Fruit fly (Drosophila melanogaster) whole organism, embryonic: ENCODE measurements around the gene fd96Cb.
A peak's percentile ranks its signal among the peaks of the same experiment; 100 is the strongest.

Experiments used
- B-H2 ChIP-seq: fragments of 200-800 bp; sonication (Bioruptor generic); optimal IDR thresholded peaks from 2 replicates; lab custom pipeline; 2018; ENCODE audit warnings: missing biosample characterization, mild to moderate bottlenecking, missing genetic modification characterization
- Bdp1 ChIP-seq: fragments of 200-800 bp; sonication (Bioruptor generic); optimal IDR thresholded peaks from 3 replicates; lab custom pipeline; 2016; ENCODE audit warnings: missing biosample characterization, missing genetic modification characterization
- CG10321 ChIP-seq: fragments of 200-800 bp; sonication (Bioruptor generic); IDR thresholded peaks from 2 replicates; pipeline ENCODE4 v1.3.6; 2022; ENCODE audit warnings: missing biosample characterization, missing genetic modification characterization
- CG12391 ChIP-seq: fragments of 200-800 bp; sonication (Bioruptor generic); optimal IDR thresholded peaks from 3 replicates; lab custom pipeline; 2018; ENCODE audit warnings: missing biosample characterization, mild to moderate bottlenecking, missing genetic modification characterization, moderate library complexity
- CG12769 ChIP-seq: fragments of 200-800 bp; sonication (Bioruptor generic); optimal IDR thresholded peaks from 2 replicates; lab custom pipeline; 2019; ENCODE audit warnings: missing biosample characterization, mild to moderate bottlenecking, missing genetic modification characterization, moderate library complexity
- CG15073 ChIP-seq: fragments of 200-800 bp; sonication (Bioruptor generic); optimal IDR thresholded peaks from 2 replicates; lab custom pipeline; 2016; ENCODE audit warnings: missing biosample characterization, missing genetic modification characterization
- CG15696 ChIP-seq: fragments of 200-800 bp; sonication (Bioruptor generic); optimal IDR thresholded peaks from 2 replicates; lab custom pipeline; 2019; ENCODE audit warnings: missing biosample characterization, mild to moderate bottlenecking, missing genetic modification characterization, moderate library complexity
- CG16863 ChIP-seq: fragments of 200-800 bp; sonication (Bioruptor generic); optimal IDR thresholded peaks from 3 replicates; lab custom pipeline; 2016; ENCODE audit warnings: missing biosample characterization, missing genetic modification characterization
- CG18476 ChIP-seq: fragments of 200-800 bp; sonication (Bioruptor generic); optimal IDR thresholded peaks from 2 replicates; lab custom pipeline; 2016; ENCODE audit warnings: missing biosample characterization, mild to moderate bottlenecking, missing genetic modification characterization
- CG2889 ChIP-seq: fragments of 200-800 bp; sonication (Bioruptor generic); IDR thresholded peaks from 3 replicates; pipeline ENCODE4 v1.3.6; 2022; ENCODE audit warnings: missing biosample characterization, missing genetic modification characterization
- CG3281 ChIP-seq: fragments of 200-800 bp; sonication (Bioruptor generic); optimal IDR thresholded peaks from 3 replicates; lab custom pipeline; 2017; ENCODE audit warnings: missing biosample characterization, mild to moderate bottlenecking, missing genetic modification characterization
- CG3407 ChIP-seq: fragments of 200-800 bp; sonication (Bioruptor generic); optimal IDR thresholded peaks from 2 replicates; lab custom pipeline; 2018; ENCODE audit warnings: missing biosample characterization, mild to moderate bottlenecking, missing genetic modification characterization
- CG34376 ChIP-seq: fragments of 200-800 bp; sonication (Bioruptor generic); optimal IDR thresholded peaks from 2 replicates; lab custom pipeline; 2018; ENCODE audit warnings: missing biosample characterization, mild to moderate bottlenecking, missing genetic modification characterization
- CG3995 ChIP-seq: fragments of 200-800 bp; sonication (Bioruptor generic); optimal IDR thresholded peaks from 3 replicates; lab custom pipeline; 2016; ENCODE audit warnings: missing biosample characterization, missing genetic modification characterization
- CG4617 ChIP-seq: fragments of 200-800 bp; sonication (Bioruptor generic); optimal IDR thresholded peaks from 3 replicates; lab custom pipeline; 2016; ENCODE audit warnings: missing biosample characterization, missing genetic modification characterization, borderline replicate concordance
- CG5953 ChIP-seq: fragments of 200-800 bp; sonication (Bioruptor generic); IDR thresholded peaks from 2 replicates; pipeline ENCODE4 v1.3.6; 2022; ENCODE audit warnings: missing biosample characterization, missing genetic modification characterization
- CG7928 ChIP-seq: fragments of 200-800 bp; sonication (Bioruptor generic); optimal IDR thresholded peaks from 2 replicates; lab custom pipeline; 2017; ENCODE audit warnings: missing biosample characterization, mild to moderate bottlenecking, missing genetic modification characterization
- CG9437 ChIP-seq: fragments of 200-800 bp; sonication (Bioruptor generic); optimal IDR thresholded peaks from 2 replicates; lab custom pipeline; 2018; ENCODE audit warnings: missing biosample characterization, mild to moderate bottlenecking, missing genetic modification characterization
- CG9817 ChIP-seq: fragments of 200-800 bp; sonication (Bioruptor generic); optimal IDR thresholded peaks from 2 replicates; lab custom pipeline; 2018; ENCODE audit warnings: missing biosample characterization, mild to moderate bottlenecking, missing genetic modification characterization, moderate library complexity
- CTCF ChIP-seq: fragments of 200-800 bp; sonication (Bioruptor generic); optimal IDR thresholded peaks from 2 replicates; lab custom pipeline; 2017; ENCODE audit warnings: missing biosample characterization, mild to moderate bottlenecking, missing genetic modification characterization, moderate library complexity
- Dfd ChIP-seq, 2 experiments: fragments of >200 bp; optimal IDR thresholded peaks; 2 replicates each; lab custom pipeline; 2017; ENCODE audit warnings: missing biosample characterization in 2 of 2, missing genetic modification characterization in 2 of 2
- Dll ChIP-seq: fragments of 200-800 bp; sonication (Bioruptor generic); IDR thresholded peaks from 4 replicates; pipeline ENCODE4 v1.3.6; 2022; ENCODE audit warnings: missing biosample characterization, missing genetic modification characterization; ENCODE audit not compliant: partially characterized antibody
- Doc2 ChIP-seq: fragments of 200-800 bp; sonication (Bioruptor generic); IDR thresholded peaks from 2 replicates; pipeline ENCODE4 v1.3.6; 2022; ENCODE audit warnings: missing biosample characterization, missing genetic modification characterization
- Ets65A ChIP-seq: fragments of 200-800 bp; sonication (Bioruptor generic); peaks from one replicate; lab custom pipeline; 2016; ENCODE audit warnings: missing biosample characterization, missing genetic modification characterization
- HLHmδ ChIP-seq: fragments of 200-800 bp; sonication (Bioruptor generic); optimal IDR thresholded peaks from 2 replicates; lab custom pipeline; 2018; ENCODE audit warnings: missing biosample characterization, mild to moderate bottlenecking, missing genetic modification characterization, moderate library complexity
- Jarid2 ChIP-seq: fragments of 200-800 bp; sonication (Bioruptor generic); optimal IDR thresholded peaks from 3 replicates; lab custom pipeline; 2017; ENCODE audit warnings: mild to moderate bottlenecking, missing biosample characterization, missing genetic modification reagents, missing genetic modification characterization
- Lhr ChIP-seq: fragments of 200-800 bp; sonication (Bioruptor generic); optimal IDR thresholded peaks from 3 replicates; lab custom pipeline; 2017; ENCODE audit warnings: mild to moderate bottlenecking, missing biosample characterization, missing genetic modification reagents, missing genetic modification characterization
- Lim3 ChIP-seq: fragments of 200-800 bp; sonication (Bioruptor generic); IDR thresholded peaks from 2 replicates; pipeline ENCODE4 v1.3.6; 2022; ENCODE audit warnings: missing biosample characterization, missing genetic modification characterization
- MESR4 ChIP-seq: fragments of 200-800 bp; sonication (Bioruptor generic); optimal IDR thresholded peaks from 2 replicates; lab custom pipeline; 2018; ENCODE audit warnings: missing biosample characterization, mild to moderate bottlenecking, missing genetic modification characterization, moderate library complexity
- Med ChIP-seq: fragments of 200-800 bp; sonication (Bioruptor generic); peaks from one replicate; lab custom pipeline; 2016; ENCODE audit warnings: missing biosample characterization, missing genetic modification characterization, mild to moderate bottlenecking, inconsistent platforms, moderate library complexity
- NK7.1 ChIP-seq: fragments of 200-800 bp; sonication (Bioruptor generic); optimal IDR thresholded peaks from 3 replicates; lab custom pipeline; 2016; ENCODE audit warnings: missing biosample characterization, missing genetic modification characterization
- Pdp1 ChIP-seq, 2 experiments: fragments of 200-800 bp; sonication (Bioruptor generic); optimal IDR thresholded peaks; 3 replicates each; lab custom pipeline; 2016; ENCODE audit warnings: missing biosample characterization in 2 of 2, missing genetic modification characterization in 2 of 2, mild to moderate bottlenecking in 1 of 2, moderate library complexity in 1 of 2
- Ptx1 ChIP-seq: fragments of 200-800 bp; sonication (Bioruptor generic); IDR thresholded peaks from 2 replicates; pipeline ENCODE4 v1.3.6; 2022; ENCODE audit warnings: missing biosample characterization, missing genetic modification characterization
- TFAM ChIP-seq: fragments of 200-800 bp; sonication (Bioruptor generic); optimal IDR thresholded peaks from 2 replicates; lab custom pipeline; 2017; ENCODE audit warnings: missing biosample characterization, missing genetic modification characterization, inconsistent platforms
- Tbp ChIP-seq: fragments of >200 bp; optimal IDR thresholded peaks from 2 replicates; lab custom pipeline; 2018; ENCODE audit warnings: missing biosample characterization, missing genetic modification characterization
- Usf ChIP-seq: fragments of 200-800 bp; sonication (Bioruptor generic); optimal IDR thresholded peaks from 2 replicates; lab custom pipeline; 2017; ENCODE audit warnings: missing genotype, missing biosample characterization, missing genetic modification characterization
- Xbp1 ChIP-seq: fragments of 200-800 bp; sonication (Bioruptor generic); optimal IDR thresholded peaks from 3 replicates; lab custom pipeline; 2016; ENCODE audit warnings: missing biosample characterization, mild to moderate bottlenecking, missing genetic modification characterization
- ara ChIP-seq: fragments of 200-800 bp; sonication (Bioruptor generic); IDR thresholded peaks from 2 replicates; pipeline ENCODE4 v1.3.6; 2022; ENCODE audit warnings: missing biosample characterization, missing genetic modification characterization
- chinmo ChIP-seq: fragments of 200-800 bp; sonication (Bioruptor generic); IDR thresholded peaks from 4 replicates; pipeline ENCODE4 v1.3.6; 2022; ENCODE audit warnings: missing biosample characterization, missing genetic modification characterization; ENCODE audit not compliant: partially characterized antibody
- dmrt11E ChIP-seq: fragments of 200-800 bp; sonication (Bioruptor generic); optimal IDR thresholded peaks from 3 replicates; lab custom pipeline; 2018; ENCODE audit warnings: missing biosample characterization, mild to moderate bottlenecking, missing genetic modification characterization, moderate library complexity
- en ChIP-seq: fragments of 200-800 bp; sonication (Bioruptor generic); optimal IDR thresholded peaks from 2 replicates; lab custom pipeline; 2016; ENCODE audit warnings: missing biosample characterization, missing genetic modification characterization
- eyg ChIP-seq: fragments of 200-800 bp; sonication (Bioruptor generic); optimal IDR thresholded peaks from 3 replicates; lab custom pipeline; 2016; ENCODE audit warnings: missing biosample characterization, missing genetic modification characterization
- gro ChIP-seq: fragments of 200-800 bp; sonication (Bioruptor generic); optimal IDR thresholded peaks from 2 replicates; lab custom pipeline; 2016; ENCODE audit warnings: missing biosample characterization, missing genetic modification characterization
- gsb ChIP-seq: fragments of 200-800 bp; sonication (Bioruptor generic); IDR thresholded peaks from 2 replicates; pipeline ENCODE4 v1.3.6; 2022; ENCODE audit warnings: missing biosample characterization, missing genetic modification characterization
- lola ChIP-seq, 3 experiments: fragments of >200 bp in 2 of 3; fragments of 200-800 bp in 1 of 3; sonication (Bioruptor generic) in 1 of 3; optimal IDR thresholded peaks; 2 replicates each; lab custom pipeline; 2017 to 2019; ENCODE audit warnings: missing biosample characterization in 3 of 3, missing genetic modification characterization in 3 of 3, mild to moderate bottlenecking in 1 of 3, moderate library complexity in 1 of 3
- pnt ChIP-seq: fragments of 200-800 bp; sonication (Bioruptor generic); optimal IDR thresholded peaks from 3 replicates; lab custom pipeline; 2016; ENCODE audit warnings: missing biosample characterization, missing genetic modification characterization
- sim ChIP-seq: fragments of 200-800 bp; sonication (Bioruptor generic); IDR thresholded peaks from 2 replicates; pipeline ENCODE4 v1.3.6; 2022; ENCODE audit warnings: missing biosample characterization, missing genetic modification characterization
- ssp ChIP-seq: fragments of 200-800 bp; sonication (Bioruptor generic); IDR thresholded peaks from 2 replicates; pipeline ENCODE4 v1.3.6; 2022; ENCODE audit warnings: missing biosample characterization, missing genetic modification characterization
- tna ChIP-seq: fragments of 200-800 bp; sonication (Bioruptor generic); IDR thresholded peaks from 2 replicates; pipeline ENCODE4 v1.3.6; 2022; ENCODE audit warnings: missing biosample characterization, missing genetic modification characterization; ENCODE audit not compliant: partially characterized antibody
- toy ChIP-seq: fragments of 200-800 bp; sonication (Bioruptor generic); IDR thresholded peaks from 2 replicates; pipeline ENCODE4 v1.3.6; 2022; ENCODE audit warnings: missing biosample characterization, missing genetic modification characterization
- unc-4 ChIP-seq: fragments of 200-800 bp; sonication (Bioruptor generic); IDR thresholded peaks from 2 replicates; pipeline ENCODE4 v1.3.6; 2022; ENCODE audit warnings: missing biosample characterization, missing genetic modification characterization; ENCODE audit not compliant: partially characterized antibody
- yki ChIP-seq: fragments of >200 bp; optimal IDR thresholded peaks from 3 replicates; lab custom pipeline; 2018
- zfh2 ChIP-seq: fragments of 200-800 bp; sonication (Bioruptor generic); optimal IDR thresholded peaks from 2 replicates; lab custom pipeline; 2016; ENCODE audit warnings: missing biosample characterization, missing genetic modification characterization

fd96Cb gene

DNA sequence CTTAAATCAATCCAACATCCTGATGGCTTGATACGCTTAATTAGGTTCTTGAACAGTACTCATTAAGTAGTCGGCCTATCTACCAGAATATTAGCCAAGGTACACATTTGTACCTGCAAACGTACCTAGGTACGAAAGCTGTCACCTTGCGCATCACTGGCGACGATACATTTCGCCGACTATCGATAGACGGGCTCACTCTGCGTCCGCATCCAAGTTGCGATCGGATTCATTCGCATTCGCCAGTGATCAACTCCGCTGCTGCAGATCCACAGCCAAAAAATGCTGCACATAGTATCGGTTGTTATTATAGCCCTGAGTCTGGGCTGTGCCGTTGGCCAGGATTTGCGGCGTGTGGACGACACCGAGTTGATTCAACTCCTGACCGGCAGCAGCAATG is 47.3 kb upstream of the fd96Cb start, which contains the start of gene CG11790 (continued):
- peak; percentile 73 for TF ChIP-seq tna
- no peak for TF ChIP-seq NK7.1 (GFP tag; lab: Kevin White, UChicago)
- no peak for TF ChIP-seq Ptx1 (GFP tag; lab: Robert Waterston, UW)
- TF ChIP-seq CG34376 (GFP tag; lab: Kevin White, UChicago) = no peak
- no peak for TF ChIP-seq gsb (GFP tag; lab: Robert Waterston, UW)
- TF ChIP-seq Tbp (GFP tag; lab: Kevin White, UChicago) = no peak
- TF ChIP-seq Jarid2 (GFP tag; lab: Kevin White, UChicago) = no peak
- TF ChIP-seq CG9437 = no peak
- TF ChIP-seq CG3281 (GFP tag; lab: Kevin White, UChicago) = no peak
- peak; percentile 10 for TF ChIP-seq CG4617 (GFP tag; lab: Kevin White, UChicago)
- TF ChIP-seq unc-4 (GFP tag; lab: Robert Waterston, UW) = peak; percentile 80
- no peak for TF ChIP-seq B-H2
- no peak for TF ChIP-seq ara (GFP tag; lab: Robert Waterston, UW)
- TF ChIP-seq Xbp1 (GFP tag; lab: Kevin White, UChicago) = no peak
- TF ChIP-seq HLHmδ (GFP tag; lab: Kevin White, UChicago) = no peak
- no peak for TF ChIP-seq CG3407 (GFP tag; lab: Kevin White, UChicago)
- no peak for TF ChIP-seq Pdp1 (GFP tag; optimal IDR thresholded peaks at IDR 0.05; lab: Kevin White, UChicago)
- 0 out of 4 replicates have a peak, but pooled peaks have one; percentile 42 for TF ChIP-seq chinmo (GFP tag; lab: Robert Waterston, UW)
- peak; percentile 84 for TF ChIP-seq Dll (GFP tag; lab: Robert Waterston, UW)
- TF ChIP-seq Lim3 = no peak
- TF ChIP-seq lola (GFP tag; optimal IDR thresholded peaks at IDR 0.05; lab: Kevin White, UChicago) = no peak
- no peak for TF ChIP-seq CG15073 (GFP tag; lab: Kevin White, UChicago)
- no peak for TF ChIP-seq eyg (GFP tag; lab: Kevin White, UChicago)
- no peak for TF ChIP-seq CG12391 (tag; lab: Kevin White, UChicago)
- TF ChIP-seq Doc2 (GFP tag; lab: Robert Waterston, UW) = no peak
- TF ChIP-seq CG3995 (GFP tag; lab: Kevin White, UChicago) = peak; percentile 87
- no peak for TF ChIP-seq pnt (GFP tag; lab: Kevin White, UChicago)
- TF ChIP-seq CG2889 (GFP tag; lab: Robert Waterston, UW) = no peak
- TF ChIP-seq Usf (GFP tag; lab: Kevin White, UChicago) = no peak
- no peak for TF ChIP-seq CG9817
- no peak for TF ChIP-seq CG12769 (tag; lab: Kevin White, UChicago)
- no peak for TF ChIP-seq dmrt11E (tag; lab: Kevin White, UChicago)
- no peak for TF ChIP-seq CG7928 (GFP tag; lab: Kevin White, UChicago)
- TF ChIP-seq Dfd (GFP tag; optimal IDR thresholded peaks at IDR 0.05; lab: Kevin White, UChicago) = no peak
- no peak for TF ChIP-seq TFAM (GFP tag; lab: Kevin White, UChicago)
- no peak for TF ChIP-seq Lhr
- TF ChIP-seq en (GFP tag; lab: Kevin White, UChicago) = no peak
- TF ChIP-seq toy (GFP tag; lab: Robert Waterston, UW) = no peak
- TF ChIP-seq yki = no peak
- TF ChIP-seq sim = no peak
- no peak for TF ChIP-seq CTCF (GFP tag; lab: Kevin White, UChicago)
- peak; percentile 5 for TF ChIP-seq gro
- TF ChIP-seq CG10321 (GFP tag; lab: Robert Waterston, UW) = no peak
- peak; percentile 2 for TF ChIP-seq zfh2 (GFP tag; lab: Kevin White, UChicago)
- no peak for TF ChIP-seq CG16863 (GFP tag; lab: Kevin White, UChicago)
- peak; percentile 43 for TF ChIP-seq Ets65A (GFP tag; lab: Kevin White, UChicago)
- no peak for TF ChIP-seq ssp (GFP tag; lab: Robert Waterston, UW)
- TF ChIP-seq Bdp1 (GFP tag; lab: Kevin White, UChicago) = no peak
- TF ChIP-seq MESR4 (GFP tag; lab: Kevin White, UChicago) = peak; percentile 52
- TF ChIP-seq CG15696 (tag; lab: Kevin White, UChicago) = no peak
- TF ChIP-seq Med (GFP tag; lab: Kevin White, UChicago) = peak; percentile 80
- TF ChIP-seq CG5953 (GFP tag; lab: Robert Waterston, UW) = no peak
- TF ChIP-seq CG18476 = no peak
